Worm (Caenorhabditis elegans): ENCODE data around the gene math-34.
"Not testable (repeated sequence)": the region's sequence is repeated elsewhere in the genome, so short reads cannot be mapped to it uniquely, and the experiment has no call there.

math-34 gene

ce11 chrII:988437-988836 lies 40.3 kb upstream of the math-34 start, which contains the start of gene fbxc-39:
Gene fbxc-39, plus strand, starts transcription at chrII:988737.
- TF ChIP-seq unc-130 (GFP tag; optimal IDR thresholded peaks at IDR 0.05) (no peak), snpc-4 (tag; optimal IDR thresholded peaks at IDR 0.05) (no peak), aly-2 (tag; optimal IDR thresholded peaks at IDR 0.05) (no peak), spr-1 (tag; optimal IDR thresholded peaks at IDR 0.05) (no peak), cey-2 (tag; optimal IDR thresholded peaks at IDR 0.05; ENCODE audit: borderline replicate concordance, insufficient read depth) (no peak)

- no peak for TF ChIP-seq lin-15B (tag; optimal IDR thresholded peaks at IDR 0.05)
- no peak for TF ChIP-seq F49E8.2 (tag; optimal IDR thresholded peaks at IDR 0.05; ENCODE audit: borderline replicate concordance)
- no peak for TF ChIP-seq daf-8 (GFP tag; IDR thresholded peaks at IDR 0.05)
- TF ChIP-seq ctbp-1 (GFP tag; IDR thresholded peaks at IDR 0.05), result no peak
- no peak for TF ChIP-seq unc-62 (GFP tag; optimal IDR thresholded peaks at IDR 0.05 in 1 of 2)
- no peak for TF ChIP-seq unc-62 (tag; optimal IDR thresholded peaks at IDR 0.05)
- TF ChIP-seq lin-39 (tag; optimal IDR thresholded peaks at IDR 0.05), result no peak
- TF ChIP-seq mdl-1 (tag; optimal IDR thresholded peaks at IDR 0.05), result no peak
- no peak for TF ChIP-seq ceh-32 (tag; optimal IDR thresholded peaks at IDR 0.05; ENCODE audit: poor library complexity)
- TF ChIP-seq mdt-29 (GFP tag; IDR thresholded peaks at IDR 0.05), result no peak
- no peak for TF ChIP-seq nhr-76 (tag; optimal IDR thresholded peaks at IDR 0.05)
- TF ChIP-seq duxl-1 (tag; optimal IDR thresholded peaks at IDR 0.05; ENCODE audit: poor library complexity), result no peak
- no peak for TF ChIP-seq zip-2 (tag; optimal IDR thresholded peaks at IDR 0.05)
- no peak for TF ChIP-seq Y75B8A.6 (GFP tag; IDR thresholded peaks at IDR 0.05)
- no peak for TF ChIP-seq R02D3.7 (tag; optimal IDR thresholded peaks at IDR 0.05)
- TF ChIP-seq hlh-11 (tag; optimal IDR thresholded peaks at IDR 0.05), result no peak
- no peak for TF ChIP-seq fkh-10 (GFP tag; optimal IDR thresholded peaks at IDR 0.05)
- no peak for TF ChIP-seq Y5F2A.4 (GFP tag; optimal IDR thresholded peaks at IDR 0.05)
- no peak for TF ChIP-seq rbr-2 (tag; optimal IDR thresholded peaks at IDR 0.05)
- no peak for TF ChIP-seq dpl-1 (GFP tag; optimal IDR thresholded peaks at IDR 0.05)
Measured at ce11 chrII:991300-991699, 37.5 kb upstream of the math-34 start, which contains the start of gene fbxc-42. Gene fbxc-42, plus strand, starts transcription at chrII:991600.

ce11 chrII:994231-994630 lies 34.5 kb upstream of the math-34 start, which contains the start of gene F45D11.7:
Gene F45D11.7, plus strand, starts transcription at chrII:994531.
- TF ChIP-seq mxl-3 (GFP tag; optimal IDR thresholded peaks at IDR 0.05); dpl-1 (GFP tag; optimal IDR thresholded peaks at IDR 0.05); egl-43 (GFP tag; IDR thresholded peaks at IDR 0.05): not testable (repeated sequence)

ce11 chrII:996112-996511 lies 32.7 kb upstream of the math-34 start, which contains the start of gene F45D11.11:
Gene F45D11.11, minus strand, starts transcription at chrII:996212.
- not testable (repeated sequence) for TF ChIP-seq duxl-1 (tag; optimal IDR thresholded peaks at IDR 0.05; ENCODE audit: poor library complexity); dmd-6 (GFP tag; IDR thresholded peaks at IDR 0.05); spr-1 (tag; optimal IDR thresholded peaks at IDR 0.05)

ce11 chrII:999493-999892 lies 29.3 kb upstream of the math-34 start, which contains the start of gene fbxb-29:
Gene fbxb-29, minus strand, starts transcription at chrII:999593.
- TF ChIP-seq lin-1 (GFP tag; IDR thresholded peaks at IDR 0.05) (no peak), aly-2 (tag; optimal IDR thresholded peaks at IDR 0.05) (no peak), ceh-28 (tag; optimal IDR thresholded peaks at IDR 0.05) (no peak), egl-43 (GFP tag; IDR thresholded peaks at IDR 0.05) (no peak), nhr-25 (tag; optimal IDR thresholded peaks at IDR 0.05; ENCODE audit: borderline replicate concordance, insufficient read depth) (no peak), zfp-3 (GFP tag; conservative IDR thresholded peaks at IDR 0.05) (no peak), F10B5.3 (tag; optimal IDR thresholded peaks at IDR 0.05) (no peak), ceh-20 (GFP tag; IDR thresholded peaks at IDR 0.05) (no peak), jun-1 (tag; optimal IDR thresholded peaks at IDR 0.05) (no peak), fkh-10 (GFP tag; optimal IDR thresholded peaks at IDR 0.05) (no peak)
